Fruit fly (Drosophila melanogaster) Kc167 (cell line): ENCODE results near the gene CG15382.

Experiments
- Myc ChIP-seq: fragments of >200 bp; optimal IDR thresholded peaks from 2 replicates; lab custom pipeline; 2017; ENCODE audit warnings: missing external identifiers
- Sin3A ChIP-seq: fragments of >200 bp; optimal IDR thresholded peaks from 2 replicates; lab custom pipeline; 2018; ENCODE audit warnings: missing external identifiers
- h ChIP-seq: fragments of >200 bp; optimal IDR thresholded peaks from 3 replicates; lab custom pipeline; 2018; ENCODE audit warnings: missing external identifiers
- insv ChIP-seq: fragments of >200 bp; optimal IDR thresholded peaks from 3 replicates; lab custom pipeline; 2018; ENCODE audit warnings: missing external identifiers
- psq ChIP-seq: fragments of >200 bp; optimal IDR thresholded peaks from 2 replicates; lab custom pipeline; 2017; ENCODE audit warnings: missing external identifiers
- ttk ChIP-seq: sonication (Bioruptor generic); optimal IDR thresholded peaks from 2 replicates; lab custom pipeline; 2017; ENCODE audit warnings: missing external identifiers

The CG15382 gene

DNA sequence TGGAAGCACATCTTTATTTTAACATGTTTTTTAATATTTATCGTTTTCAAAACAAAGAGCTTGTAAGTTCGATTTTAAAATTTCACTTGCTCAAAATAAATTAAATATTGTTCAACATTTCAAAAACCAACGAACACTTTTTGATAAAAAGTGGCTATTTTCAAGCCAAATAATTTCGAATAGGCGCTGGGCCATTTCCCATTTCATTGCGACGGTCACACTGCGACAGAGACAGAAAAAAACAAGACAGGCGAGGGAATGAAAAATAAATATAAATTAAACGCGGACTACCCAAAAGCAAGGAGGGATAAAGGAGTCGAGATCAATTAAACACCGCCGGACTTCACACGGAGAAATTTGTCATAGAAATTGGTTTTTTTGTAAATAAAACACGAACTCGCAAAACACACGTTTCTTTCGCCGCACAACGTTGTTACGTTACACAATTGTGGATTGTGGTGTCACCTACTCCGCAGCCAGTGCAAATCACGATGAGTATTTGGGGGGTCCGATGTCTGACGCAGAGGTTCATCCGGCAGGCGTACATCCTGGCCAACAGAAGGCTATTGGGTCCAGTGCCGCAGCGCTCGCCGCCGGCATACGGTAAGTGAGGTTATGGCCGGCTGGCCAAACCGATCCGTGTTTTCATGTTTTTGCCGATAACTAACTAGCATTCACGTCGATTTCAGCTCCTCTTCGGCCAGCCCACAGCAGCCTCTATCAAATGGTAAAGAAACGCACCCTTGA, 3.8 kb upstream of the CG15382 start, which contains the start of gene AIF:
AIF (plus strand) TSS at position 211 of the 747 bp plus-strand sequence.
- TF ChIP-seq Sin3A (lab: Kevin White, UChicago) = no peak
- TF ChIP-seq Myc = no peak
- TF ChIP-seq h (lab: Kevin White, UChicago) = no peak
- TF ChIP-seq ttk (lab: Kevin White, UChicago) = no peak
- TF ChIP-seq psq (lab: Kevin White, UChicago) = no peak
- TF ChIP-seq insv (lab: Kevin White, UChicago) = no peak

DNA sequence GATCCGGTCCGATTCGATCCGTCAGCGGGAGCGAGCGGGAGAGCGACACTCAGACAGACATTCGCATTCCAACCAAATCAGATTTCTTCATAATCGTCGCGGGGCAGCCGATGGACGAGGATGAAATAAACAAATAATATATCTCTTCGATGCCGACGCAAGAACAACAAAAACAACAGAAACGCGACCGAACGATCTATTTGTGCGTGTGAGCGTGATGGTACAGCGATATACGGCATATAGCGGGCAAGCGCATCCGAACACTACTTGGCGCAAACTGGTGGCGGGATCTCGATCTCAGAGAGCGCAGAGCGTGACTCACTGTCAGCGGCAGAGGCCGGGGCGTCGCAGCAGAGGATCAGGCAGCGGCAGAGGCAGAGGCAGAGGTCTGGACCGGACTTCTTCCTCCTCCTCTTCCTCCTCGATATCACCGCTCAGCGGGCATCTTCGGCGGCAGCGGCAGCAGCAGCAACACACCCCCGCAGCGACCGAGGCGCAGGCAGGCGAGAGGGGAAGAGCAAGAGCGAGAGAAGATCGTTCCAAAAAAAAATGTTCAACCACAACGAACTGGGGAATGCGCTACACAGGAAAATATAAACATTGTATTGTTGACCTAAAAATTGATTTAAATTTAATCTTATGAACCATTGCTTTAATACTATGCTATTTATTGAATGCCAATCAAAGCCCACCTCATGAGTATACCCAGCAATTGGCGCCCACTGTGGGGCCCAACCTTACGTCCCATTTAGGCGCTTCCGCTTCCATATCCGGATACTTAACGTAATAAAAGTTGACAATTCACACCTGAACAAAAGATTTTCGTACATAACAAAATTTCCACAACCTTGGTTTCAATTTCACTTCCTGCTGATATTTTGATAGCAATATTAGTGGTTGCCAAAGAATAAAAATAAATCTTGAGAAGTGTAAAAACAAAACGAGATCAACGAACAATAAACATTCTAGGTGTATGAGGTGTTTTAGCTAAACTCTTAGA, 6.0 kb downstream of the CG15382 start:
- TF ChIP-seq insv (lab: Kevin White, UChicago) = no peak
- no peak for TF ChIP-seq Myc
- TF ChIP-seq psq (lab: Kevin White, UChicago) = no peak
- no peak for TF ChIP-seq Sin3A (lab: Kevin White, UChicago)

DNA sequence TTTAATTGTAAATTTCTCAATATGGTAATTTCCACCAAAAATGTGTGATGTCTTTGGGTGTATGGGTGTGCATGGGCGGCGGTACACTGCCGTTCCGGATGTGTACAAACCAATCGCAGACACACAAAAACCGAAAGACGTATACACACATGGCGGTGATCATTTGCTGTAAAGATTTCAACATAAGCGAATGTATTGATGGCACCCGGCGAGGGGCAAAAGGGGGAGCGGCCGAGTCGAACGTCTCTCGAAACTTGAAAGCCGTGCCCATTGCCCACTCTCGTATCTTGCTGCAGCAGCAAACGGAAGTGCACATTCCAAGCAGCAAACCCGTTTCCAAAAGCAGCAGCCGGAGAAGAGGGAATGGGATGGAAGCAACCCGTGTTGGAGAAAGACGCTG, 6.7 kb downstream of the CG15382 start:
- TF ChIP-seq insv (lab: Kevin White, UChicago) (no peak), Sin3A (lab: Kevin White, UChicago) (no peak), h (lab: Kevin White, UChicago) (no peak), psq (lab: Kevin White, UChicago) (no peak), ttk (lab: Kevin White, UChicago) (no peak), Myc (no peak)

DNA sequence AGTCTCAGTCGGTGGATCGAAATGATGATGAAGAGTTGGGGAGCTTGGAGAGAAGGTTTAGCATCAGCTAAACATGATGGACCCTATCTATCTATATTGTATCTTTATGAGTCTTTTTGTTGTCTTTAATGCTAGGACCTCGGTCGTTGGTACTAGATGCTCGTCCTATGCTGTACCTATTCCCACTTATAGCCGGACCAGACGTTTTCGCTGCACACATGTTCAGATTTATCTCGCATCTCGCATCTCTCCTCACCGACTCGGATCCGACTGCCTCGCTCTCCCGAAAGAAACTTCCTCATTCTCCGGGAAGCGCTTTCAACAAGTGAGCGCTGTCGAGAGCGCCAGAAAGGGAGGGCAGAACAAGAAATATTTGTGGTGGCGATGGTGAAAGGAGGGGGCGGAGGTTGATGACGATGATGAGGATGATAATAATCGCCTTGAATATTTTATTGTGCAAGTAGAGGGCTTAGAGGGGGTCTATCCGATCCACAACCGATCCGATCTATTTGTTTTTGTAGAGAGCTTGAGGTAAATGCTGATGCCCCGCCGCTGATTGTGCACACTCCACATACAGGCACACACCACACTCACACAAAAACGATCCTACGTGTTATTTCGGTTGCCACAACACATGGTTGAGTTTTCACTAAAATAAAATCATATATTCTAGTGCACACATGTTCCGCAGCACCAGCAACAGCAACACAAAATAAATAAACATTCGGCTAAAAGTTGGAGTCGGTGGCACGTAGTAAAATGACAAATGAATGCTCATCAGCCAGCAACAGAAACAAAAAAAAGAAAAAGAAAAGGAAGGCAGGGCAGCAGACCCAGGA, 7.4 kb downstream of the CG15382 start:
- no peak for TF ChIP-seq psq (lab: Kevin White, UChicago)
- TF ChIP-seq Sin3A (lab: Kevin White, UChicago) = no peak
- TF ChIP-seq h (lab: Kevin White, UChicago) = no peak
- TF ChIP-seq ttk (lab: Kevin White, UChicago) = no peak
- no peak for TF ChIP-seq Myc
- TF ChIP-seq insv (lab: Kevin White, UChicago) = no peak

DNA sequence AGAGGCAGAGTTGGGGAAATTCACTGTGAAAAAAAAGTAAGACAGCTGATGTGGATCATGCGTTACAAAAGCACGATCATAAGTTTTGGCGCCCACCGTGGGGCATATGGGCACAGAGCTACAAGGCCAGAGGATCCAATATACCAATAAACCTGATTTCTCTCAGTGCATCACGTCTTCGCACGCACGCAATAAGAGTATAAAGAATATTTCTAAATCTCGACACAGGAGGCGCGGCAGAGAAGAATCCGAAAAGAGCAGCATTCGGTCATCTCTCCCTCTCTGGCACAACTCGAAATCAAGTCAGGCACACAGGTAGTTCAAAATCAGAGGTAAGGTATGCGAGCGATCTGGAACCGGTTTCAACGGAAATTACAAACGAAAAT, 8.0 kb downstream of the CG15382 start:
- TF ChIP-seq psq (lab: Kevin White, UChicago) (no peak), h (lab: Kevin White, UChicago) (no peak), ttk (lab: Kevin White, UChicago) (no peak), Sin3A (lab: Kevin White, UChicago) (no peak), Myc (no peak), insv (lab: Kevin White, UChicago) (no peak)

DNA sequence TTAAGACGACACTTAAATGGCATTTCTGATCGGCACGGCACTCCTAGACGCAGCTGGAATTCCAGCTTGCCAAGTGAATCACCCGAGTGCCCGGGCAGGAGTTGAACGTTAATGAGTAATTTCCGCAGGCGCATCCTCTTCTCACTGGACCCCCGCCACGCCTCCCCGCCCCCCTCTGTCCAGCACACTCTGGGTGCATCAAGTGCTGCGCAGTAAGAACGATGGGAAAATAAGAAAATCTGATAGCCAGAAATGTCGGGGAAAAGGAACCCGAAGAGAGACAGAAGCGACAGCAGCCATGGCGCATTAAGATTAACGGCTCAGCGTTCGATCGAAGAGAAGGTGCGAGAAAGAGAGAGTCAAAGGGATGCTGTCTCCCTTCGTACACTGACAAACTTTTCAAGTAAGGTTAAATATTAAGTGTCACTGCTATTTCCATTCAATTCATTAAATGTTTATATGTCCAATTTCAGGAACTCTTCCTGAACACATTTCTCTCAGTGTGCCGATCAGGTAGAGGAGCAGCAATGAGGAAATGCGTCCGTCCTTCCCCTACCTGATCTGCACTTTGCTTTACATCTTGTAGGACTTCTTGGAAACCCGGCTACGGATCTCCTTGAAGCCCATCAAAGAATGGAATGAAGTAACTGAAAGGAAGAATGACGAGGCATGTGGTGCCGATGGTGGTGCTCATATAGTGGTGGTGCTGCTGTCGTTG, 9.1 kb downstream of the CG15382 start:
- TF ChIP-seq Sin3A (lab: Kevin White, UChicago) (no peak), h (lab: Kevin White, UChicago) (no peak), ttk (lab: Kevin White, UChicago) (no peak), Myc (no peak), psq (lab: Kevin White, UChicago) (no peak), insv (lab: Kevin White, UChicago) (no peak)

DNA sequence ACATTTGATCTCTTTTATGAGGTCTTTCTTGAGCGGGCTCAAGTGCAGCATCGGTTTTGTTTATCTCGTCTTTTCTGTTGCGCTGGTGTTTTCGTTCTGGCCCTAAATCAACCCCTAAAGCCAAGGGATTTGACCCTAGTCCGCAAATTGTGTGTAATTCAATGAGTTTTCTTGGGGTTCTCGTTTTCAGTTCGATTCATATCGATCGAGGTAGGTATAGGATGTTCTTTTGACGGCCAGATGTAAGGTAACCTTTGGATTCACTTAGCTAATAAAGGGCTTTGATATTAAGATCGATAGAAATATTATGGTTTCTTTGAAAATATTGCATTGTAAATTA, 9.7 kb downstream of the CG15382 start:
- TF ChIP-seq insv (lab: Kevin White, UChicago) (no peak), Myc (no peak), ttk (lab: Kevin White, UChicago) (no peak), Sin3A (lab: Kevin White, UChicago) (no peak), psq (lab: Kevin White, UChicago) (no peak), h (lab: Kevin White, UChicago) (no peak)

DNA sequence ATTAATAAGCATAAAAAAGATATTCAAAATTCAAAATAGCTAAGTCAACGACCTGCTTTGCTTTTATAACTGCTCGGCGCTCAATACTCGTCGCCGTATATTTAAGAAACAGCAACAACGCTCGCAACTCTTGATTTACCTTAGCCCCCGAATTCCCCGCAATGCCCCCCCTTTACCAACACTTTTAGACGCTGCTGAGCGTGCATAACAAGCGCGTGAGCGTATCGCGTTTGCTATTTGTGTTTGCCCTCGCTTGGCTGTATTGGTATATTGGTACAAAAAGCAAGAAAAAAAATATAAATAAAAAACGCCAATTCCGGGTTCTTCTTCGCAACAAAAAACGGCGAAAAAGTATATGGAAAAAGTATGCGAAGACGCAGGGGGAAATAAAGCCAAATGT, 10.3 kb downstream of the CG15382 start:
- no peak for TF ChIP-seq psq (lab: Kevin White, UChicago)
- TF ChIP-seq Myc = no peak
- TF ChIP-seq insv (lab: Kevin White, UChicago) = no peak
- no peak for TF ChIP-seq h (lab: Kevin White, UChicago)
- no peak for TF ChIP-seq Sin3A (lab: Kevin White, UChicago)
- TF ChIP-seq ttk (lab: Kevin White, UChicago) = no peak

DNA sequence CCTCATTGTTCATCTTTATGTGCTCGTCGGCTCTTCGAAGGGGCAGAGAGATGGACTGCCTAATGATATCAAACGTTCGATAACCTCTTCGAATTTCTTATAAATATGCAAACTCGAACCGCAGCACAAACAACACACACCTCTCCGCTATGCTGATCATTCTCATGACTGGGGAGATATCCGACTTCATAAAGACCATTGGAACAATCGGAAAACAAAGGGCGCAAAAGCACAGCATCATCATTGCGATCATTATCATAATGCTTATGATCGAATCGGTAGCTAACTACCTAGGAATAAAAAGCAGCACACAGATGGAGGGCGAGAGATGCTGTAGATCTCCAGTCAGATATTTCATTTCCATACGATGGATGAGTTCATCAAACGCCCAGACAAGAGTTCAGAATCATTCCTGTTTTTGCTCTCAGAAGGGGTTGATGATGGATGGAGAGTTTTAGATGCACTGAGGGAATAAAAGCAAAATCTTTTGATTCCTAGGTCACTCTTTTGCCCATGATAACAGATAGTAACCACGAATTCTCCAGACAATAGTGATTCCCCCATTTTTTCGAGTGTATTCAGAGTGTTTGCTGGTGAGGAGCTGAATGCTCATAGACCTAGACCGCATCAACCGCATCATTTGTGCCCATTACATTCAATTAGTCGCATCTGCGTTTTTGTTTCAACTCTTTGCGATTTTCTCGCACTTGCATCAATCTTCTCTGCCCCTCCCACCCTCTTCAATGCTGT, 11.6 kb downstream of the CG15382 start:
- TF ChIP-seq ttk (lab: Kevin White, UChicago) (no peak), h (lab: Kevin White, UChicago) (no peak), insv (lab: Kevin White, UChicago) (no peak), Myc (no peak), Sin3A (lab: Kevin White, UChicago) (no peak), psq (lab: Kevin White, UChicago) (no peak)
